Worm (Caenorhabditis elegans) whole organism, early embryonic: Measurements from ENCODE around the gene C44B12.3.

Source experiments
- B0310.2 ChIP-seq: sonication (generic microtip); optimal IDR thresholded peaks from 2 replicates; lab custom pipeline; 2016; ENCODE audit warnings: mild to moderate bottlenecking, missing genetic modification characterization, missing compliant biosample characterization
- F13C5.2 ChIP-seq: sonication (generic microtip); optimal IDR thresholded peaks from 2 replicates; lab custom pipeline; 2017; ENCODE audit warnings: mild to moderate bottlenecking, missing genetic modification characterization, inconsistent platforms, missing compliant biosample characterization
- aly-1 ChIP-seq: sonication (generic microtip); optimal IDR thresholded peaks from 2 replicates; lab custom pipeline; 2016; ENCODE audit warnings: missing genetic modification characterization, missing compliant biosample characterization
- ama-1 ChIP-seq: fragments of 150-350 bp; optimal IDR thresholded peaks from 2 replicates; lab custom pipeline; 2014
- ceh-13 ChIP-seq: fragments of 200-800 bp; sonication (Bioruptor generic); optimal IDR thresholded peaks from 2 replicates; lab custom pipeline; 2018; ENCODE audit warnings: mild to moderate bottlenecking, missing genetic modification characterization, missing compliant biosample characterization
- ceh-36 ChIP-seq: sonication (generic microtip); optimal IDR thresholded peaks from 2 replicates; lab custom pipeline; 2016; ENCODE audit warnings: missing genetic modification characterization, inconsistent platforms, missing compliant biosample characterization
- ets-7 ChIP-seq: sonication (generic microtip); optimal IDR thresholded peaks from 2 replicates; lab custom pipeline; 2016; ENCODE audit warnings: missing genotype, missing genetic modification characterization, missing compliant biosample characterization
- flt-1 ChIP-seq: fragments of 200-800 bp; sonication (Bioruptor generic); IDR thresholded peaks from 2 replicates; pipeline ENCODE4 v1.3.6; 2022; ENCODE audit warnings: missing genetic modification characterization, missing compliant biosample characterization
- hmbx-1 ChIP-seq: sonication (generic microtip); optimal IDR thresholded peaks from 2 replicates; lab custom pipeline; 2016; ENCODE audit warnings: mild to moderate bottlenecking, missing genetic modification characterization, missing compliant biosample characterization
- hmg-4 ChIP-seq: fragments of 200-800 bp; sonication (Bioruptor generic); optimal IDR thresholded peaks from 2 replicates; lab custom pipeline; 2018; ENCODE audit warnings: mild to moderate bottlenecking, missing genetic modification characterization, missing compliant biosample characterization
- hnd-1 ChIP-seq: sonication (generic microtip); optimal IDR thresholded peaks from 2 replicates; lab custom pipeline; 2016; ENCODE audit warnings: missing genetic modification characterization, missing compliant biosample characterization
- pes-1 ChIP-seq: fragments of 200-800 bp; sonication (Bioruptor generic); IDR thresholded peaks from 2 replicates; pipeline ENCODE4 v1.3.6; 2022; ENCODE audit warnings: missing genetic modification reagents, missing genetic modification characterization, missing compliant biosample characterization
- scrt-1 ChIP-seq: fragments of 200-800 bp; sonication (Bioruptor generic); IDR thresholded peaks from 2 replicates; pipeline ENCODE4 v1.3.6; 2022; ENCODE audit warnings: missing genetic modification characterization, missing compliant biosample characterization
- sea-1 ChIP-seq: fragments of 200-800 bp; sonication (Bioruptor generic); conservative IDR thresholded peaks from 2 replicates; pipeline ENCODE4 v1.3.6; 2022; ENCODE audit warnings: missing genetic modification characterization, missing compliant biosample characterization
- tbx-11 ChIP-seq: fragments of 200-800 bp; sonication (Bioruptor generic); IDR thresholded peaks from 2 replicates; pipeline ENCODE4 v1.3.6; 2022; ENCODE audit warnings: missing genetic modification characterization, missing compliant biosample characterization
- tbx-37 ChIP-seq: fragments of 200-800 bp; sonication (Bioruptor generic); conservative IDR thresholded peaks from 2 replicates; pipeline ENCODE4 v1.3.6; 2022; ENCODE audit warnings: missing genetic modification reagents, missing genetic modification characterization, missing compliant biosample characterization
- tra-4 ChIP-seq: sonication (generic microtip); optimal IDR thresholded peaks from 2 replicates; lab custom pipeline; 2017; ENCODE audit warnings: missing genetic modification characterization, missing compliant biosample characterization

The C44B12.3 gene

DNA sequence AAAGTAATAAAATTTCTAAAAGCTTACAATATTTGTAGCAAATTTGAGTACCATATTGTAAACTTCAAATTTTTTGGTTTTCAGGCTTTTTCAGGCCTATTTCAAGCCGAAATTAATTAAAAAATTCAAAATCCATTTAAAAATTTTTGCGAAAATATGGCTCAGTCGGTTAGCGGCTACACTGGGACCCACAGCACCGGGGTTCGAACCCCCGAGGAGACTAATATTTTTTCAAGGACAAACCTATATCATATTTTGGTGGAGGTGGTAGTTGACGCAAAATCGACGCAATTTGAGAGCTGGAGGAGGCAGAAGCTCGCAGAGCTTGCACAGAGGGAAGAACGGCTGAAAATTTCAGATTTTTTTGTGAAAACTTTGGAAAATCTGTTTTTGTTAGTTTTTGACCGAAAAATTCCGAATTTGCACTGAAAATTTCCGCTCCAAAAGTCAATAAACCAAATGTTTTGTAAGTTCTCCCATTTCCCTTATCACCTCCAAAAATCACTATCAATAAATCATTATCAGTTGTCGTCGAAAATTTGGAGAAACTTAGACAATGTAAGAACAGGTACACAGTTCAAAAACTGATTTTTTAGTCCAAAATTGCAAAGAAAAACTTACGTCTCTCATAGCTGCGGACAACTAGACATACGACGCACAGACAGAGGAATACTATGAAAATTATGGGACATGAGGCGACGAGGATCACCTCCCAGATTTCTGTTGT lies 44.0 kb downstream of the C44B12.3 start:
- no peak for TF ChIP-seq F13C5.2 (tag; lab: Kevin White, UChicago)
- TF ChIP-seq tbx-11 (GFP tag; lab: Robert Waterston, UW): no peak
- no peak for TF ChIP-seq sea-1 (GFP tag; lab: Robert Waterston, UW)
- TF ChIP-seq hmbx-1 (tag; lab: Kevin White, UChicago): no peak
- no peak for TF ChIP-seq B0310.2 (tag; lab: Kevin White, UChicago)
- no peak for TF ChIP-seq ceh-36 (tag; lab: Kevin White, UChicago)
- TF ChIP-seq ama-1 (lab: Kevin White, UChicago): no peak
- TF ChIP-seq tra-4 (tag; lab: Kevin White, UChicago): no peak
- no peak for TF ChIP-seq aly-1 (tag; lab: Kevin White, UChicago)
- no peak for TF ChIP-seq hmg-4 (GFP tag; lab: Kevin White, UChicago)
- no peak for TF ChIP-seq ets-7 (tag; lab: Kevin White, UChicago)
- TF ChIP-seq pes-1 (GFP tag; lab: Robert Waterston, UW): no peak
- no peak for TF ChIP-seq ceh-13
- no peak for TF ChIP-seq tbx-37 (GFP tag; lab: Robert Waterston, UW)
- no peak for TF ChIP-seq hnd-1 (tag; lab: Kevin White, UChicago)
- no peak for TF ChIP-seq scrt-1 (GFP tag; lab: Robert Waterston, UW)
- no peak for TF ChIP-seq flt-1
